Fruit fly (Drosophila melanogaster) whole organism, embryonic: ENCODE measurements around the gene CG6527.

Source experiments
- Abd-B ChIP-seq: fragments of 200-800 bp; sonication (Bioruptor generic); optimal IDR thresholded peaks from 2 replicates; lab custom pipeline; 2018; ENCODE audit warnings: missing biosample characterization, mild to moderate bottlenecking, missing genetic modification characterization, moderate library complexity
- Atf-2 ChIP-seq: fragments of 200-800 bp; sonication (Bioruptor generic); optimal IDR thresholded peaks from 2 replicates; lab custom pipeline; 2016; ENCODE audit warnings: missing biosample characterization, missing genetic modification characterization
- B-H1 ChIP-seq: fragments of 200-800 bp; sonication (Bioruptor generic); IDR thresholded peaks from 3 replicates; pipeline ENCODE4 v1.3.6; 2022; ENCODE audit warnings: missing biosample characterization, missing genetic modification characterization
- CG10366 ChIP-seq: fragments of 200-800 bp; sonication (Bioruptor generic); IDR thresholded peaks from 2 replicates; pipeline ENCODE4 v1.3.6; 2022; ENCODE audit warnings: missing biosample characterization, missing genetic modification characterization
- CG10979 ChIP-seq: fragments of 200-800 bp; sonication (Bioruptor generic); optimal IDR thresholded peaks from 2 replicates; lab custom pipeline; 2018; ENCODE audit warnings: missing biosample characterization, mild to moderate bottlenecking, missing genetic modification characterization, moderate library complexity
- CG12104 ChIP-seq: fragments of 200-800 bp; sonication (Bioruptor generic); optimal IDR thresholded peaks from 3 replicates; lab custom pipeline; 2016; ENCODE audit warnings: missing biosample characterization, missing genetic modification characterization
- CG12391 ChIP-seq: fragments of 200-800 bp; sonication (Bioruptor generic); optimal IDR thresholded peaks from 3 replicates; lab custom pipeline; 2018; ENCODE audit warnings: missing biosample characterization, mild to moderate bottlenecking, missing genetic modification characterization, moderate library complexity
- CG13624 ChIP-seq: fragments of 200-800 bp; sonication (Bioruptor generic); optimal IDR thresholded peaks from 2 replicates; lab custom pipeline; 2016; ENCODE audit warnings: missing biosample characterization, missing genetic modification characterization
- CG14441 ChIP-seq: fragments of 200-800 bp; sonication (Bioruptor generic); IDR thresholded peaks from 2 replicates; pipeline ENCODE4 v1.3.6; 2022; ENCODE audit warnings: missing biosample characterization, missing genetic modification characterization
- CG14710 ChIP-seq: fragments of 200-800 bp; sonication (Bioruptor generic); optimal IDR thresholded peaks from 3 replicates; lab custom pipeline; 2019; ENCODE audit warnings: missing biosample characterization, mild to moderate bottlenecking, missing genetic modification characterization, moderate library complexity
- CG1602 ChIP-seq: fragments of 200-800 bp; sonication (Bioruptor generic); optimal IDR thresholded peaks from 3 replicates; lab custom pipeline; 2016; ENCODE audit warnings: missing biosample characterization, missing genetic modification characterization
- CG17359 ChIP-seq: fragments of 200-800 bp; sonication (Bioruptor generic); optimal IDR thresholded peaks from 3 replicates; lab custom pipeline; 2018; ENCODE audit warnings: missing biosample characterization, mild to moderate bottlenecking, missing genetic modification characterization, moderate library complexity
- CG17385 ChIP-seq: fragments of 200-800 bp; sonication (Bioruptor generic); optimal IDR thresholded peaks from 3 replicates; lab custom pipeline; 2018; ENCODE audit warnings: missing biosample characterization, mild to moderate bottlenecking, missing genetic modification characterization
- CG18011 ChIP-seq: fragments of 200-800 bp; sonication (Bioruptor generic); optimal IDR thresholded peaks from 2 replicates; lab custom pipeline; 2017; ENCODE audit warnings: missing biosample characterization, missing genetic modification characterization, mild to moderate bottlenecking, moderate library complexity, missing genotype
- CG30020 ChIP-seq: fragments of 200-800 bp; optimal IDR thresholded peaks from 2 replicates; lab custom pipeline; 2019; ENCODE audit warnings: missing biosample characterization, mild to moderate bottlenecking, missing genetic modification characterization, moderate library complexity
- CG30431 ChIP-seq: fragments of 200-800 bp; sonication (Bioruptor generic); optimal IDR thresholded peaks from 2 replicates; lab custom pipeline; 2017; ENCODE audit warnings: missing biosample characterization, missing genetic modification characterization
- CG33213 ChIP-seq: fragments of 200-800 bp; sonication (Bioruptor generic); optimal IDR thresholded peaks from 3 replicates; lab custom pipeline; 2016; ENCODE audit warnings: missing biosample characterization, missing genetic modification characterization
- CG43689 ChIP-seq: fragments of 200-800 bp; sonication (Bioruptor generic); IDR thresholded peaks from 2 replicates; pipeline ENCODE4 v1.3.6; 2022; ENCODE audit warnings: missing biosample characterization, missing genetic modification characterization
- CG6765 ChIP-seq: fragments of 200-800 bp; sonication (Bioruptor generic); optimal IDR thresholded peaks from 3 replicates; lab custom pipeline; 2017; ENCODE audit warnings: missing biosample characterization, mild to moderate bottlenecking, missing genetic modification characterization
- CG9215 ChIP-seq: fragments of 200-800 bp; sonication (Bioruptor generic); IDR thresholded peaks from 2 replicates; pipeline ENCODE4 v1.3.6; 2022; ENCODE audit warnings: missing biosample characterization, missing genetic modification characterization
- CG9727 ChIP-seq: fragments of 200-800 bp; sonication (Bioruptor generic); optimal IDR thresholded peaks from 3 replicates; lab custom pipeline; 2017; ENCODE audit warnings: missing biosample characterization, mild to moderate bottlenecking, missing genetic modification characterization
- E2f1 ChIP-seq: fragments of 200-800 bp; sonication (Bioruptor generic); IDR thresholded peaks from 2 replicates; pipeline ENCODE4 v1.3.6; 2022; ENCODE audit warnings: missing biosample characterization, missing genetic modification characterization
- GATAe ChIP-seq: fragments of 200-800 bp; sonication (Bioruptor generic); conservative IDR thresholded peaks from 2 replicates; pipeline ENCODE4 v1.3.6; 2022; ENCODE audit warnings: missing biosample characterization, missing genetic modification characterization
- Lhr ChIP-seq: fragments of 200-800 bp; sonication (Bioruptor generic); optimal IDR thresholded peaks from 3 replicates; lab custom pipeline; 2017; ENCODE audit warnings: mild to moderate bottlenecking, missing biosample characterization, missing genetic modification reagents, missing genetic modification characterization
- Poxn ChIP-seq: fragments of 200-800 bp; sonication (Bioruptor generic); IDR thresholded peaks from 2 replicates; pipeline ENCODE4 v1.3.6; 2022; ENCODE audit warnings: missing biosample characterization, missing genetic modification characterization
- Sox100B ChIP-seq: fragments of 200-800 bp; sonication (Bioruptor generic); optimal IDR thresholded peaks from 3 replicates; lab custom pipeline; 2018; ENCODE audit warnings: missing biosample characterization, mild to moderate bottlenecking, missing genetic modification characterization
- Sry-δ ChIP-seq: fragments of 200-800 bp; sonication (Bioruptor generic); optimal IDR thresholded peaks from 2 replicates; lab custom pipeline; 2016; ENCODE audit warnings: missing biosample characterization, missing genetic modification characterization
- Trl ChIP-seq, 3 experiments: fragments of >200 bp in 2 of 3; fragments of 200-800 bp in 1 of 3; sonication (Bioruptor generic) in 1 of 3; optimal IDR thresholded peaks; 2 replicates in 1 of 3; 3 replicates in 2 of 3; lab custom pipeline; 2016 to 2017; ENCODE audit warnings: missing biosample characterization in 1 of 3, missing genetic modification characterization in 1 of 3
- al ChIP-seq: fragments of 200-800 bp; sonication (Bioruptor generic); IDR thresholded peaks from 2 replicates; pipeline ENCODE4 v1.3.6; 2022; ENCODE audit warnings: missing biosample characterization, missing genetic modification characterization
- aop ChIP-seq: fragments of 200-800 bp; sonication (Bioruptor generic); IDR thresholded peaks from 2 replicates; pipeline ENCODE4 v1.3.6; 2022; ENCODE audit warnings: missing biosample characterization, missing genetic modification characterization
- ato ChIP-seq: fragments of 200-800 bp; sonication (Bioruptor generic); IDR thresholded peaks from 2 replicates; pipeline ENCODE4 v1.3.6; 2022; ENCODE audit warnings: missing biosample characterization, missing genetic modification characterization; ENCODE audit not compliant: partially characterized antibody
- caup ChIP-seq: fragments of 200-800 bp; sonication (Bioruptor generic); optimal IDR thresholded peaks from 3 replicates; lab custom pipeline; 2017; ENCODE audit warnings: missing biosample characterization, mild to moderate bottlenecking, missing genetic modification characterization, moderate library complexity; ENCODE audit not compliant: severe bottlenecking
- chn ChIP-seq: fragments of 200-800 bp; sonication (Bioruptor generic); optimal IDR thresholded peaks from 2 replicates; lab custom pipeline; 2016; ENCODE audit warnings: missing biosample characterization, missing genetic modification characterization
- cwo ChIP-seq: fragments of 200-800 bp; sonication (Bioruptor generic); optimal IDR thresholded peaks from 3 replicates; lab custom pipeline; 2017; ENCODE audit warnings: missing biosample characterization, missing genetic modification characterization, mild to moderate bottlenecking, moderate library complexity, missing genetic modification reagents
- esg ChIP-seq: fragments of 200-800 bp; sonication (Bioruptor generic); conservative IDR thresholded peaks from 2 replicates; pipeline ENCODE4 v1.3.6; 2022; ENCODE audit warnings: missing biosample characterization, missing genetic modification characterization
- fd64A ChIP-seq: fragments of 200-800 bp; sonication (Bioruptor generic); optimal IDR thresholded peaks from 3 replicates; lab custom pipeline; 2018; ENCODE audit warnings: missing biosample characterization, mild to moderate bottlenecking, missing genetic modification characterization
- gt ChIP-seq: fragments of 200-800 bp; sonication (Bioruptor generic); IDR thresholded peaks from 2 replicates; pipeline ENCODE4 v1.3.6; 2022; ENCODE audit warnings: missing biosample characterization, missing genetic modification characterization
- h ChIP-seq: fragments of >200 bp; optimal IDR thresholded peaks from 2 replicates; lab custom pipeline; 2017
- jing ChIP-seq: fragments of 200-800 bp; sonication (Bioruptor generic); optimal IDR thresholded peaks from 2 replicates; lab custom pipeline; 2018; ENCODE audit warnings: missing biosample characterization, mild to moderate bottlenecking, missing genetic modification characterization
- kah ChIP-seq: fragments of 200-800 bp; sonication (Bioruptor generic); optimal IDR thresholded peaks from 2 replicates; lab custom pipeline; 2018; ENCODE audit warnings: missing biosample characterization, mild to moderate bottlenecking, missing genetic modification characterization
- klu ChIP-seq: fragments of 200-800 bp; sonication (Bioruptor generic); IDR thresholded peaks from 2 replicates; pipeline ENCODE4 v1.3.6; 2022; ENCODE audit warnings: missing biosample characterization, missing genetic modification characterization
- maf-S ChIP-seq: fragments of 200-800 bp; sonication (Bioruptor generic); optimal IDR thresholded peaks from 2 replicates; lab custom pipeline; 2016; ENCODE audit warnings: missing biosample characterization, missing genetic modification characterization
- odd ChIP-seq: fragments of 200-800 bp; sonication (Bioruptor generic); optimal IDR thresholded peaks from 2 replicates; lab custom pipeline; 2017; ENCODE audit warnings: missing biosample characterization, mild to moderate bottlenecking, missing genetic modification characterization
- seq ChIP-seq: fragments of 200-800 bp; sonication (Bioruptor generic); IDR thresholded peaks from 2 replicates; pipeline ENCODE4 v1.3.6; 2022; ENCODE audit warnings: missing biosample characterization, missing genetic modification characterization
- sima ChIP-seq: fragments of 200-800 bp; sonication (Bioruptor generic); optimal IDR thresholded peaks from 2 replicates; lab custom pipeline; 2016; ENCODE audit warnings: missing biosample characterization, missing genetic modification characterization
- sisA ChIP-seq: fragments of 200-800 bp; sonication (Bioruptor generic); IDR thresholded peaks from 2 replicates; pipeline ENCODE4 v1.3.6; 2022; ENCODE audit warnings: missing biosample characterization, missing genetic modification characterization
- tna ChIP-seq: fragments of 200-800 bp; sonication (Bioruptor generic); IDR thresholded peaks from 2 replicates; pipeline ENCODE4 v1.3.6; 2022; ENCODE audit warnings: missing biosample characterization, missing genetic modification characterization; ENCODE audit not compliant: partially characterized antibody
- vnd ChIP-seq: fragments of 200-800 bp; sonication (Bioruptor generic); IDR thresholded peaks from 3 replicates; pipeline ENCODE4 v1.3.6; 2022; ENCODE audit warnings: missing biosample characterization, missing genetic modification characterization; ENCODE audit not compliant: partially characterized antibody
- wek ChIP-seq: fragments of 200-800 bp; sonication (Bioruptor generic); optimal IDR thresholded peaks from 3 replicates; lab custom pipeline; 2018; ENCODE audit warnings: missing biosample characterization, mild to moderate bottlenecking, missing genetic modification characterization, moderate library complexity

The CG6527 gene

DNA sequence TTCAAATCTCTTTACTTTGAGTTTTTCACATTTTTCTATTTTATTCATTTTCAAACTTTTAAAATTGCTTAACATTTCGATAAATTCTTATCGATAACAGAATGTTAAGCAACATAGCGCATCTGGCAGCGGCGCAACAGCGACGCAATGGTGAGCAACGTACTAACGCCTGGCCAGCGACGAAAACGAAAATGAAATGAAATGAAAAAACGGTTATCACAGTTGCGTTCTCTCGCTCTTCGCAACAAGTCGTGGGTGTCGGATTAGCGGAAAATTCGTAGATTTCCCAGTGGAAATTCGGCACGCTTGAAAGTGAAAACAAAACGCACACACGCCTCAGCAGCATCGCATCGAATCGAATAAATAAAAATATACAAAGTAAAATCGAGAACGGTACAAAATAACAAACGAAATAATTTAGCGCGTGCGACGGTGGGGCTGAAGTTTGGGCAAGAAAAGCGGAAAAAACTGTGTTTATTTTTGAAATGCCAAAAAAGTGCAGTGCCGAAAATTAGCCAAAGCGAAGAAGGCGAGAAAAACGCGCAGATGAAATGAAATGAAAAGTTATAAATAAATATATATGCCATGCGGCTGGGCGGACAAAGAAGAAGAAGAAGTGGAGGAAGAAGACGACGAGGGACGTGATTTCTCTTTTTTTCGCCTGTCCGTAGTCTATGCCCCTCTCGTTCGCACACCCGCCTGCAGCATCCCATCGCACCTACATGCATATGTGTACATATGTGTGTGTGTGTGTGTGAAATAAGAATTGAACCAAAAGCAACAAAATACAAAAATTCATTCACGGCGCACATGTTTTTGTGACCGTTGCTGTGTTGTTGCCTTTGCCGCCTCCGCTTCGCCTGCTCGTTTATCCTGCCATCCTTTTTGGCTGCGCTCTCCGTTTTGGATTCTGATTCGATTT lies 42.8 kb downstream of the CG6527 start (continued):
- TF ChIP-seq CG6765 (GFP tag; lab: Kevin White, UChicago) (no peak), CG17359 (tag; lab: Kevin White, UChicago) (peak; percentile 4), GATAe (no peak), Abd-B (GFP tag; lab: Kevin White, UChicago) (no peak), ato (GFP tag; lab: Robert Waterston, UW) (peak; percentile 64; the same call in 1 of the 2 replicates), CG13624 (peak; percentile 5), CG14441 (GFP tag; lab: Robert Waterston, UW) (no peak), vnd (GFP tag; lab: Robert Waterston, UW) (no peak), CG18011 (GFP tag; lab: Kevin White, UChicago) (no peak), E2f1 (GFP tag; lab: Robert Waterston, UW) (no peak), CG9215 (GFP tag; lab: Robert Waterston, UW) (no peak), CG10979 (tag; lab: Kevin White, UChicago) (no peak), al (GFP tag; lab: Robert Waterston, UW) (no peak), CG33213 (GFP tag; lab: Kevin White, UChicago) (no peak), CG12391 (tag; lab: Kevin White, UChicago) (peak; percentile 22), caup (peak; percentile 37), CG12104 (GFP tag; lab: Kevin White, UChicago) (no peak), CG17385 (GFP tag; lab: Kevin White, UChicago) (peak; percentile 88), sima (GFP tag; lab: Kevin White, UChicago) (no peak), h (lab: Kevin White, UChicago) (no peak), jing (GFP tag; lab: Kevin White, UChicago) (no peak), Trl (optimal IDR thresholded peaks at IDR 0.05; lab: Kevin White, UChicago) (no peak), Trl (GFP tag; optimal IDR thresholded peaks at IDR 0.05; lab: Kevin White, UChicago) (no peak), tna (GFP tag; lab: Robert Waterston, UW) (peak; percentile 58; the same call in 1 of the 2 replicates), gt (GFP tag; lab: Robert Waterston, UW) (no peak), Atf-2 (no peak), B-H1 (no peak; the same call in 2 of the 3 replicates), CG43689 (GFP tag; lab: Robert Waterston, UW) (no peak), maf-S (no peak), CG1602 (GFP tag; lab: Kevin White, UChicago) (no peak), CG9727 (GFP tag; lab: Kevin White, UChicago) (peak; percentile 12), CG30431 (no peak), Sry-δ (GFP tag; lab: Kevin White, UChicago) (peak; percentile 36), Lhr (GFP tag; lab: Kevin White, UChicago) (no peak), Sox100B (GFP tag; lab: Kevin White, UChicago) (peak; percentile 18), odd (GFP tag; lab: Kevin White, UChicago) (no peak), klu (GFP tag; lab: Robert Waterston, UW) (no peak), sisA (GFP tag; lab: Robert Waterston, UW) (no peak), aop (GFP tag; lab: Robert Waterston, UW) (no peak), esg (no peak), CG30020 (tag; lab: Kevin White, UChicago) (peak; percentile 50), fd64A (GFP tag; lab: Kevin White, UChicago) (no peak), chn (peak; percentile 34), CG14710 (tag; lab: Kevin White, UChicago) (peak; percentile 49), CG10366 (GFP tag; lab: Robert Waterston, UW) (no peak), kah (peak; percentile 43), wek (no peak), Poxn (GFP tag; lab: Robert Waterston, UW) (no peak), cwo (GFP tag; lab: Kevin White, UChicago) (no peak), seq (GFP tag; lab: Robert Waterston, UW) (no peak)
